Worm (Caenorhabditis elegans): ENCODE results near the gene ced-2.

- TF ChIP-seq egl-27 (tag; optimal IDR thresholded peaks at IDR 0.05) (no peak), nhr-28 (tag; optimal IDR thresholded peaks at IDR 0.05) (no peak), R02D3.7 (tag; optimal IDR thresholded peaks at IDR 0.05) (no peak), nhr-10 (tag; optimal IDR thresholded peaks at IDR 0.05) (no peak), ceh-44 (GFP tag; IDR thresholded peaks at IDR 0.05) (no peak), D1046.2 (GFP tag; IDR thresholded peaks at IDR 0.05) (no peak), lin-13 (GFP tag; optimal IDR thresholded peaks at IDR 0.05) (no peak), snpc-4 (tag; optimal IDR thresholded peaks at IDR 0.05) (no peak), pqm-1 (tag; optimal IDR thresholded peaks at IDR 0.05) (no peak), aly-2 (tag; optimal IDR thresholded peaks at IDR 0.05) (no peak), unc-62 (GFP tag; optimal IDR thresholded peaks at IDR 0.05 in 1 of 2) (no peak), unc-62 (tag; optimal IDR thresholded peaks at IDR 0.05) (no peak), zag-1 (tag; optimal IDR thresholded peaks at IDR 0.05) (no peak), tra-1 (GFP tag; IDR thresholded peaks at IDR 0.05) (no peak)
Measured at ce11 chrIV:1550131-1550530, 47.0 kb upstream of the ced-2 start, which contains the start of gene C34H4.5.
